Fruit fly (Drosophila melanogaster) whole organism, embryonic: ENCODE measurements around the gene CG4613.

ENCODE experiments used
- Abd-B ChIP-seq: fragments of 200-800 bp; sonication (Bioruptor generic); optimal IDR thresholded peaks from 2 replicates; lab custom pipeline; 2018; ENCODE audit warnings: missing biosample characterization, mild to moderate bottlenecking, missing genetic modification characterization, moderate library complexity
- Adf1 ChIP-seq: fragments of 200-800 bp; sonication (Bioruptor generic); IDR thresholded peaks from 2 replicates; pipeline ENCODE4 v1.3.6; 2022; ENCODE audit warnings: missing biosample characterization, missing genetic modification characterization
- CG11398 ChIP-seq: fragments of 200-800 bp; sonication (Bioruptor generic); optimal IDR thresholded peaks from 2 replicates; lab custom pipeline; 2016; ENCODE audit warnings: missing biosample characterization, missing genetic modification characterization
- CG11504 ChIP-seq: fragments of 200-800 bp; sonication (Bioruptor generic); optimal IDR thresholded peaks from 3 replicates; lab custom pipeline; 2019; ENCODE audit warnings: missing biosample characterization, mild to moderate bottlenecking, missing genetic modification characterization, moderate library complexity
- CG12071 ChIP-seq: fragments of 200-800 bp; sonication (Bioruptor generic); optimal IDR thresholded peaks from 3 replicates; lab custom pipeline; 2018; ENCODE audit warnings: missing biosample characterization, mild to moderate bottlenecking, missing genetic modification characterization
- CG12942 ChIP-seq: fragments of 200-800 bp; sonication (Bioruptor generic); optimal IDR thresholded peaks from 3 replicates; lab custom pipeline; 2016; ENCODE audit warnings: missing biosample characterization, missing genetic modification characterization
- CG14710 ChIP-seq: fragments of 200-800 bp; sonication (Bioruptor generic); optimal IDR thresholded peaks from 3 replicates; lab custom pipeline; 2019; ENCODE audit warnings: missing biosample characterization, mild to moderate bottlenecking, missing genetic modification characterization, moderate library complexity
- CG14860 ChIP-seq: fragments of 200-800 bp; sonication (Bioruptor generic); IDR thresholded peaks from 3 replicates; pipeline ENCODE4 v1.3.6; 2022; ENCODE audit warnings: missing biosample characterization, missing genetic modification characterization; ENCODE audit not compliant: partially characterized antibody
- CG1602 ChIP-seq: fragments of 200-800 bp; sonication (Bioruptor generic); optimal IDR thresholded peaks from 3 replicates; lab custom pipeline; 2016; ENCODE audit warnings: missing biosample characterization, missing genetic modification characterization
- CG1603 ChIP-seq: fragments of 200-800 bp; sonication (Bioruptor generic); optimal IDR thresholded peaks from 2 replicates; lab custom pipeline; 2019; ENCODE audit warnings: missing biosample characterization, mild to moderate bottlenecking, missing genetic modification characterization, moderate library complexity
- CG16815 ChIP-seq: fragments of 200-800 bp; sonication (Bioruptor generic); optimal IDR thresholded peaks from 3 replicates; lab custom pipeline; 2017; ENCODE audit warnings: missing biosample characterization, mild to moderate bottlenecking, missing genetic modification characterization
- CG2116 ChIP-seq: fragments of 200-800 bp; sonication (Bioruptor generic); optimal IDR thresholded peaks from 3 replicates; lab custom pipeline; 2018; ENCODE audit warnings: missing biosample characterization, mild to moderate bottlenecking, missing genetic modification characterization
- CG30020 ChIP-seq: fragments of 200-800 bp; optimal IDR thresholded peaks from 2 replicates; lab custom pipeline; 2019; ENCODE audit warnings: missing biosample characterization, mild to moderate bottlenecking, missing genetic modification characterization, moderate library complexity
- CG3281 ChIP-seq: fragments of 200-800 bp; sonication (Bioruptor generic); optimal IDR thresholded peaks from 3 replicates; lab custom pipeline; 2017; ENCODE audit warnings: missing biosample characterization, mild to moderate bottlenecking, missing genetic modification characterization
- CG34224 ChIP-seq: fragments of 200-800 bp; sonication (Bioruptor generic); IDR thresholded peaks from 3 replicates; pipeline ENCODE4 v1.3.6; 2022; ENCODE audit warnings: missing biosample characterization, missing genetic modification characterization; ENCODE audit not compliant: partially characterized antibody
- CG3847 ChIP-seq: fragments of 200-800 bp; sonication (Bioruptor generic); IDR thresholded peaks from 2 replicates; pipeline ENCODE4 v1.3.6; 2022; ENCODE audit warnings: missing biosample characterization, missing genetic modification characterization
- CG42726 ChIP-seq: fragments of 200-800 bp; sonication (Bioruptor generic); IDR thresholded peaks from 2 replicates; pipeline ENCODE4 v1.3.6; 2022; ENCODE audit warnings: missing biosample characterization, missing genetic modification characterization; ENCODE audit not compliant: partially characterized antibody
- CG43689 ChIP-seq: fragments of 200-800 bp; sonication (Bioruptor generic); IDR thresholded peaks from 2 replicates; pipeline ENCODE4 v1.3.6; 2022; ENCODE audit warnings: missing biosample characterization, missing genetic modification characterization
- CG4617 ChIP-seq: fragments of 200-800 bp; sonication (Bioruptor generic); optimal IDR thresholded peaks from 3 replicates; lab custom pipeline; 2016; ENCODE audit warnings: missing biosample characterization, missing genetic modification characterization, borderline replicate concordance
- CG7357 ChIP-seq: fragments of 200-800 bp; sonication (Bioruptor generic); IDR thresholded peaks from 3 replicates; pipeline ENCODE4 v1.3.6; 2022; ENCODE audit warnings: missing biosample characterization, missing genetic modification characterization
- CG9797 ChIP-seq: fragments of 200-800 bp; sonication (Bioruptor generic); optimal IDR thresholded peaks from 3 replicates; lab custom pipeline; 2018; ENCODE audit warnings: missing biosample characterization, mild to moderate bottlenecking, missing genetic modification characterization
- Dll ChIP-seq: fragments of 200-800 bp; sonication (Bioruptor generic); IDR thresholded peaks from 4 replicates; pipeline ENCODE4 v1.3.6; 2022; ENCODE audit warnings: missing biosample characterization, missing genetic modification characterization; ENCODE audit not compliant: partially characterized antibody
- E2f2 ChIP-seq: fragments of 200-800 bp; sonication (Bioruptor generic); IDR thresholded peaks from 2 replicates; pipeline ENCODE4 v1.3.6; 2022; ENCODE audit warnings: missing biosample characterization, missing genetic modification characterization
- Hr51 ChIP-seq, 2 experiments: fragments of 200-800 bp; sonication (Bioruptor generic); optimal IDR thresholded peaks; 2 replicates in 1 of 2; 3 replicates in 1 of 2; lab custom pipeline; 2016 to 2018; ENCODE audit warnings: missing biosample characterization in 2 of 2, missing genetic modification characterization in 2 of 2, mild to moderate bottlenecking in 1 of 2, moderate library complexity in 1 of 2
- MBD-R2 ChIP-seq: fragments of 200-800 bp; sonication (Bioruptor generic); IDR thresholded peaks from 2 replicates; pipeline ENCODE4 v1.3.6; 2022; ENCODE audit warnings: missing biosample characterization, missing genetic modification characterization
- NK7.1 ChIP-seq: fragments of 200-800 bp; sonication (Bioruptor generic); optimal IDR thresholded peaks from 3 replicates; lab custom pipeline; 2016; ENCODE audit warnings: missing biosample characterization, missing genetic modification characterization
- Sin3A ChIP-seq: fragments of >200 bp; optimal IDR thresholded peaks from 2 replicates; lab custom pipeline; 2018
- Sox100B ChIP-seq: fragments of 200-800 bp; sonication (Bioruptor generic); optimal IDR thresholded peaks from 3 replicates; lab custom pipeline; 2018; ENCODE audit warnings: missing biosample characterization, mild to moderate bottlenecking, missing genetic modification characterization
- Sry-δ ChIP-seq: fragments of 200-800 bp; sonication (Bioruptor generic); optimal IDR thresholded peaks from 2 replicates; lab custom pipeline; 2016; ENCODE audit warnings: missing biosample characterization, missing genetic modification characterization
- YL-1 ChIP-seq: fragments of 200-800 bp; sonication (Bioruptor generic); optimal IDR thresholded peaks from 3 replicates; lab custom pipeline; 2017; ENCODE audit warnings: missing biosample characterization, mild to moderate bottlenecking, missing genetic modification characterization
- amos ChIP-seq: fragments of 200-800 bp; sonication (Bioruptor generic); IDR thresholded peaks from 2 replicates; pipeline ENCODE4 v1.3.6; 2022; ENCODE audit warnings: missing biosample characterization, missing genetic modification characterization; ENCODE audit not compliant: partially characterized antibody
- bbx ChIP-seq: fragments of 200-800 bp; sonication (Bioruptor generic); IDR thresholded peaks from 2 replicates; pipeline ENCODE4 v1.3.6; 2022; ENCODE audit warnings: missing biosample characterization, missing genetic modification characterization; ENCODE audit not compliant: partially characterized antibody
- chinmo ChIP-seq: fragments of 200-800 bp; sonication (Bioruptor generic); IDR thresholded peaks from 4 replicates; pipeline ENCODE4 v1.3.6; 2022; ENCODE audit warnings: missing biosample characterization, missing genetic modification characterization; ENCODE audit not compliant: partially characterized antibody
- eve ChIP-seq, 2 experiments: fragments of >200 bp; optimal IDR thresholded peaks; 2 replicates each; lab custom pipeline; 2017; ENCODE audit warnings: missing biosample characterization in 2 of 2, missing genetic modification characterization in 2 of 2
- hbn ChIP-seq: fragments of 200-800 bp; sonication (Bioruptor generic); IDR thresholded peaks from 2 replicates; pipeline ENCODE4 v1.3.6; 2022; ENCODE audit warnings: missing biosample characterization, missing genetic modification characterization; ENCODE audit not compliant: partially characterized antibody
- insv ChIP-seq, 2 experiments: fragments of 200-800 bp; sonication (Bioruptor generic); optimal IDR thresholded peaks; 3 replicates each; lab custom pipeline; 2016 to 2018; ENCODE audit warnings: missing biosample characterization in 2 of 2, missing genetic modification characterization in 2 of 2
- inv ChIP-seq: fragments of 200-800 bp; sonication (Bioruptor generic); IDR thresholded peaks from 2 replicates; pipeline ENCODE4 v1.3.6; 2022; ENCODE audit warnings: missing biosample characterization, missing genetic modification characterization; ENCODE audit not compliant: partially characterized antibody
- knrl ChIP-seq: fragments of 200-800 bp; sonication (Bioruptor generic); IDR thresholded peaks from 3 replicates; pipeline ENCODE4 v1.3.6; 2022; ENCODE audit warnings: missing biosample characterization, missing genetic modification characterization; ENCODE audit not compliant: partially characterized antibody
- lab ChIP-seq: fragments of 200-800 bp; sonication (Bioruptor generic); optimal IDR thresholded peaks from 3 replicates; lab custom pipeline; 2017; ENCODE audit warnings: missing biosample characterization, missing genetic modification characterization, mild to moderate bottlenecking, moderate library complexity, missing genetic modification reagents
- lilli ChIP-seq: fragments of 200-800 bp; sonication (Bioruptor generic); optimal IDR thresholded peaks from 3 replicates; lab custom pipeline; 2016; ENCODE audit warnings: missing biosample characterization, missing genetic modification characterization
- nmo ChIP-seq: fragments of 200-800 bp; sonication (Bioruptor generic); optimal IDR thresholded peaks from 2 replicates; lab custom pipeline; 2018; ENCODE audit warnings: missing biosample characterization, mild to moderate bottlenecking, missing genetic modification characterization, moderate library complexity
- phol ChIP-seq: fragments of 200-800 bp; sonication (Bioruptor generic); optimal IDR thresholded peaks from 3 replicates; lab custom pipeline; 2018; ENCODE audit warnings: missing biosample characterization, mild to moderate bottlenecking, missing genetic modification characterization, moderate library complexity
- pros ChIP-seq: fragments of 200-800 bp; sonication (Bioruptor generic); optimal IDR thresholded peaks from 3 replicates; lab custom pipeline; 2019; ENCODE audit warnings: missing biosample characterization, mild to moderate bottlenecking, missing genetic modification characterization, moderate library complexity
- row ChIP-seq: fragments of 200-800 bp; sonication (Bioruptor generic); IDR thresholded peaks from 3 replicates; pipeline ENCODE4 v1.3.6; 2022; ENCODE audit warnings: missing biosample characterization, missing genetic modification characterization
- sens ChIP-seq: fragments of 200-800 bp; sonication (Bioruptor generic); peaks from one replicate; lab custom pipeline; 2016; ENCODE audit warnings: missing biosample characterization, missing genetic modification characterization
- sima ChIP-seq: fragments of 200-800 bp; sonication (Bioruptor generic); optimal IDR thresholded peaks from 2 replicates; lab custom pipeline; 2016; ENCODE audit warnings: missing biosample characterization, missing genetic modification characterization
- tna ChIP-seq: fragments of 200-800 bp; sonication (Bioruptor generic); IDR thresholded peaks from 2 replicates; pipeline ENCODE4 v1.3.6; 2022; ENCODE audit warnings: missing biosample characterization, missing genetic modification characterization; ENCODE audit not compliant: partially characterized antibody
- vvl ChIP-seq: fragments of 200-800 bp; sonication (Bioruptor generic); IDR thresholded peaks from 2 replicates; pipeline ENCODE4 v1.3.6; 2022; ENCODE audit warnings: missing biosample characterization, missing genetic modification characterization
- zf30C ChIP-seq: fragments of 200-800 bp; sonication (Bioruptor generic); optimal IDR thresholded peaks from 3 replicates; lab custom pipeline; 2018; ENCODE audit warnings: missing biosample characterization, mild to moderate bottlenecking, missing genetic modification characterization

The CG4613 gene

dm6 chr3L:14559659-14560058 lies 38.2 kb upstream of the CG4613 start, which contains the start of gene CG34039 (continued):
- TF ChIP-seq row (peak; percentile 31; the same call in 2 of the 3 replicates), Abd-B (GFP tag; lab: Kevin White, UChicago) (peak; percentile 4), insv (GFP tag; optimal IDR thresholded peaks at IDR 0.05; lab: Kevin White, UChicago) (peak in 1 of 2 experiments; percentile 1), lilli (peak; percentile 40), CG1602 (GFP tag; lab: Kevin White, UChicago) (no peak), nmo (GFP tag; lab: Kevin White, UChicago) (peak; percentile 53), lab (GFP tag; lab: Kevin White, UChicago) (no peak), CG43689 (GFP tag; lab: Robert Waterston, UW) (no peak), sens (GFP tag; lab: Kevin White, UChicago) (peak; percentile 78), CG30020 (tag; lab: Kevin White, UChicago) (peak; percentile 45), Sox100B (GFP tag; lab: Kevin White, UChicago) (no peak), CG12942 (GFP tag; lab: Kevin White, UChicago) (peak; percentile 8), CG2116 (GFP tag; lab: Kevin White, UChicago) (peak; percentile 97), amos (GFP tag; lab: Robert Waterston, UW) (peak; percentile 93; the same call in 1 of the 2 replicates), Sin3A (lab: Kevin White, UChicago) (no peak), CG11504 (peak; percentile 44), CG1603 (tag; lab: Kevin White, UChicago) (peak; percentile 25), Hr51 (GFP tag; optimal IDR thresholded peaks at IDR 0.05; lab: Kevin White, UChicago) (peak in 1 of 2 experiments; percentile 28), eve (GFP tag; optimal IDR thresholded peaks at IDR 0.05; lab: Kevin White, UChicago) (peak in 1 of 2 experiments; percentile 79), bbx (GFP tag; lab: Robert Waterston, UW) (peak; percentile 96), CG9797 (peak; percentile 9), CG42726 (GFP tag; lab: Robert Waterston, UW) (peak; percentile 74; the same call in 1 of the 2 replicates), vvl (peak; percentile 26; the same call in 1 of the 2 replicates), CG14860 (GFP tag; lab: Robert Waterston, UW) (peak; percentile 93), CG3847 (GFP tag; lab: Robert Waterston, UW) (peak; percentile 38), Sry-δ (GFP tag; lab: Kevin White, UChicago) (peak; percentile 70), CG12071 (GFP tag; lab: Kevin White, UChicago) (no peak), NK7.1 (GFP tag; lab: Kevin White, UChicago) (no peak), knrl (GFP tag; lab: Robert Waterston, UW) (peak; percentile 91; the same call in 2 of the 3 replicates), CG16815 (GFP tag; lab: Kevin White, UChicago) (no peak), YL-1 (peak; percentile 11), hbn (GFP tag; lab: Robert Waterston, UW) (peak; percentile 94), sima (GFP tag; lab: Kevin White, UChicago) (no peak), CG11398 (no peak), E2f2 (peak; percentile 97), Adf1 (no peak), CG4617 (peak; percentile 66), inv (peak; percentile 83), phol (tag; lab: Kevin White, UChicago) (peak; percentile 69), MBD-R2 (GFP tag; lab: Robert Waterston, UW) (peak; percentile 63), CG7357 (GFP tag; lab: Robert Waterston, UW) (no peak), chinmo (GFP tag; lab: Robert Waterston, UW) (peak; percentile 90), zf30C (GFP tag; lab: Kevin White, UChicago) (peak; percentile 67), tna (GFP tag; lab: Robert Waterston, UW) (peak; percentile 93), pros (GFP tag; lab: Kevin White, UChicago) (peak; percentile 67), CG14710 (tag; lab: Kevin White, UChicago) (peak; percentile 82), CG3281 (peak; percentile 13), Dll (peak; percentile 99), CG34224 (GFP tag; lab: Robert Waterston, UW) (peak; percentile 97)
